Worm (Caenorhabditis elegans) whole organism, young adult: ENCODE results near the gene F10D2.16.

Experiments used
- B0261.1 ChIP-seq: sonication (generic microtip); optimal IDR thresholded peaks from 2 replicates; lab custom pipeline; 2016; ENCODE audit warnings: mild to moderate bottlenecking, missing genetic modification characterization, moderate library complexity, missing compliant biosample characterization
- B0336.3 ChIP-seq: fragments of 200-800 bp; sonication (Bioruptor generic); IDR thresholded peaks from 2 replicates; pipeline ENCODE4 v1.3.6; 2022; ENCODE audit warnings: missing genetic modification characterization, missing compliant biosample characterization
- C17E4.6 ChIP-seq: fragments of 200-800 bp; sonication (Bioruptor generic); IDR thresholded peaks from 2 replicates; pipeline ENCODE4 v1.3.6; 2022; ENCODE audit warnings: missing genetic modification reagents, missing genetic modification characterization, missing compliant biosample characterization
- F22D6.2 ChIP-seq: sonication (generic microtip); optimal IDR thresholded peaks from 2 replicates; lab custom pipeline; 2016; ENCODE audit warnings: mild to moderate bottlenecking, missing genetic modification characterization, missing compliant biosample characterization
- F23B12.7 ChIP-seq: sonication (generic microtip); optimal IDR thresholded peaks from 2 replicates; lab custom pipeline; 2017; ENCODE audit warnings: missing genetic modification characterization, mild to moderate bottlenecking, missing compliant biosample characterization, antibody characterized with exemption, moderate library complexity; ENCODE audit not compliant: insufficient read depth
- F52B5.7 ChIP-seq: sonication (generic microtip); optimal IDR thresholded peaks from 2 replicates; lab custom pipeline; 2016; ENCODE audit warnings: mild to moderate bottlenecking, missing genetic modification characterization, missing compliant biosample characterization
- F55B11.4 ChIP-seq: sonication (generic microtip); optimal IDR thresholded peaks from 2 replicates; lab custom pipeline; 2016; ENCODE audit warnings: missing compliant biosample characterization, missing genetic modification characterization, borderline replicate concordance; ENCODE audit not compliant: insufficient read depth
- F57C9.4 ChIP-seq: sonication (generic microtip); optimal IDR thresholded peaks from 2 replicates; lab custom pipeline; 2017; ENCODE audit warnings: mild to moderate bottlenecking, missing genetic modification characterization, missing compliant biosample characterization
- K11D2.4 ChIP-seq: fragments of 200-800 bp; sonication (Bioruptor generic); IDR thresholded peaks from 2 replicates; pipeline ENCODE4 v1.3.6; 2022; ENCODE audit warnings: missing genetic modification reagents, missing genetic modification characterization, missing compliant biosample characterization
- Y79H2A.3 ChIP-seq: fragments of 200-800 bp; sonication (Bioruptor generic); conservative IDR thresholded peaks from 2 replicates; pipeline ENCODE4 v1.3.6; 2022; ENCODE audit warnings: missing genetic modification reagents, missing genetic modification characterization, missing compliant biosample characterization
- ZK185.1 ChIP-seq: sonication (generic microtip); optimal IDR thresholded peaks from 2 replicates; lab custom pipeline; 2016; ENCODE audit warnings: mild to moderate bottlenecking, missing genetic modification characterization, missing compliant biosample characterization; ENCODE audit not compliant: poor library complexity, severe bottlenecking
- ama-1 ChIP-seq, 3 experiments: fragments of 150-350 bp in 1 of 3; sonication (generic microtip) in 2 of 3; optimal IDR thresholded peaks; 2 replicates each; lab custom pipeline; 2014 to 2018; ENCODE audit warnings: missing biosample characterization in 2 of 3, missing genetic modification characterization in 2 of 3, missing genetic modification reagents in 2 of 3
- aptf-2 ChIP-seq: fragments of 200-800 bp; sonication (Bioruptor generic); conservative IDR thresholded peaks from 2 replicates; pipeline ENCODE4 v1.3.6; 2022; ENCODE audit warnings: missing genetic modification reagents, missing genetic modification characterization, missing compliant biosample characterization
- aptf-3 ChIP-seq: fragments of 200-800 bp; sonication (Bioruptor generic); IDR thresholded peaks from 2 replicates; pipeline ENCODE4 v1.3.6; 2022; ENCODE audit warnings: missing genetic modification characterization, missing compliant biosample characterization
- attf-6 ChIP-seq: fragments of 200-800 bp; sonication (Bioruptor generic); IDR thresholded peaks from 2 replicates; pipeline ENCODE4 v1.3.6; 2022; ENCODE audit warnings: missing genetic modification reagents, missing genetic modification characterization, missing compliant biosample characterization
- bed-1 ChIP-seq: fragments of 200-800 bp; sonication (Bioruptor generic); IDR thresholded peaks from 2 replicates; pipeline ENCODE4 v1.3.6; 2022; ENCODE audit warnings: missing genetic modification reagents, missing genetic modification characterization, missing compliant biosample characterization
- cebp-1 ChIP-seq, 2 experiments: fragments of 200-800 bp in 1 of 2; sonication (Bioruptor generic) in 1 of 2; sonication (generic microtip) in 1 of 2; IDR thresholded peaks in 1 of 2; optimal IDR thresholded peaks in 1 of 2; 2 replicates each; pipeline versions ENCODE4 v1.3.6 to Lab custom; 2017 to 2022; ENCODE audit warnings: missing compliant biosample characterization in 2 of 2, missing genetic modification characterization in 2 of 2, mild to moderate bottlenecking in 1 of 2, missing genetic modification reagents in 1 of 2, moderate library complexity in 1 of 2
- cebp-2 ChIP-seq: fragments of 200-800 bp; sonication (Bioruptor generic); IDR thresholded peaks from 2 replicates; pipeline ENCODE4 v1.3.6; 2022; ENCODE audit warnings: missing genetic modification characterization, missing compliant biosample characterization
- ceh-100 ChIP-seq: fragments of 200-800 bp; sonication (Bioruptor generic); IDR thresholded peaks from 2 replicates; pipeline ENCODE4 v1.3.6; 2022; ENCODE audit warnings: missing genetic modification reagents, missing genetic modification characterization, missing compliant biosample characterization
- chd-7 ChIP-seq: sonication (generic microtip); optimal IDR thresholded peaks from 2 replicates; lab custom pipeline; 2016; ENCODE audit warnings: mild to moderate bottlenecking, missing genetic modification characterization, moderate library complexity, missing compliant biosample characterization
- dox-1 ChIP-seq: fragments of 200-800 bp; sonication (Bioruptor generic); IDR thresholded peaks from 2 replicates; pipeline ENCODE4 v1.3.6; 2022; ENCODE audit warnings: missing genetic modification reagents, missing genetic modification characterization, missing compliant biosample characterization
- egl-18 ChIP-seq: fragments of 200-800 bp; sonication (Bioruptor generic); IDR thresholded peaks from 2 replicates; pipeline ENCODE4 v1.3.6; 2022; ENCODE audit warnings: missing genetic modification reagents, missing genetic modification characterization, missing compliant biosample characterization
- ekl-4 ChIP-seq: fragments of 200-800 bp; sonication (Bioruptor generic); IDR thresholded peaks from 2 replicates; pipeline ENCODE4 v1.3.6; 2022; ENCODE audit warnings: missing genetic modification reagents, missing genetic modification characterization, missing compliant biosample characterization
- fkh-3 ChIP-seq: sonication (generic microtip); optimal IDR thresholded peaks from 2 replicates; lab custom pipeline; 2016; ENCODE audit warnings: mild to moderate bottlenecking, missing genetic modification characterization, missing compliant biosample characterization
- him-1 ChIP-seq: sonication (generic microtip); optimal IDR thresholded peaks from 2 replicates; lab custom pipeline; 2016; ENCODE audit warnings: missing genotype, missing genetic modification reagents, missing genetic modification characterization, missing compliant biosample characterization
- hlh-12 ChIP-seq: sonication (generic microtip); optimal IDR thresholded peaks from 2 replicates; lab custom pipeline; 2016; ENCODE audit warnings: missing genetic modification characterization, missing compliant biosample characterization
- hlh-26 ChIP-seq: fragments of 200-800 bp; sonication (Bioruptor generic); conservative IDR thresholded peaks from 2 replicates; pipeline ENCODE4 v1.3.6; 2022; ENCODE audit warnings: missing genetic modification reagents, missing genetic modification characterization, missing compliant biosample characterization
- hmg-1.2 ChIP-seq: fragments of 200-800 bp; sonication (Bioruptor generic); IDR thresholded peaks from 2 replicates; pipeline ENCODE4 v1.3.6; 2022; ENCODE audit warnings: missing genetic modification reagents, missing genetic modification characterization, missing compliant biosample characterization
- let-607 ChIP-seq, 2 experiments: fragments of 200-800 bp in 1 of 2; sonication (Bioruptor generic) in 1 of 2; sonication (generic microtip) in 1 of 2; optimal IDR thresholded peaks; 2 replicates each; lab custom pipeline; 2016 to 2018; ENCODE audit warnings: mild to moderate bottlenecking in 2 of 2, missing compliant biosample characterization in 2 of 2, missing genetic modification characterization in 2 of 2, moderate library complexity in 2 of 2, missing genotype in 1 of 2
- lin-35 ChIP-seq, 3 experiments: fragments of 150-350 bp in 2 of 3; sonication (generic microtip) in 1 of 3; optimal IDR thresholded peaks; 2 replicates each; lab custom pipeline; 2014 to 2018; ENCODE audit warnings: missing biosample characterization in 3 of 3, missing genetic modification characterization in 3 of 3, missing genetic modification reagents in 3 of 3
- lin-54 ChIP-seq: fragments of 200-800 bp; sonication (Bioruptor generic); optimal IDR thresholded peaks from 2 replicates; lab custom pipeline; 2018; ENCODE audit warnings: mild to moderate bottlenecking, missing genetic modification characterization, missing compliant biosample characterization
- madf-8 ChIP-seq: fragments of 200-800 bp; sonication (Bioruptor generic); conservative IDR thresholded peaks from 2 replicates; pipeline ENCODE4 v1.3.6; 2022; ENCODE audit warnings: missing genetic modification reagents, missing genetic modification characterization, missing compliant biosample characterization
- mel-28 ChIP-seq: sonication (generic microtip); optimal IDR thresholded peaks from 2 replicates; lab custom pipeline; 2016; ENCODE audit warnings: borderline replicate concordance, mild to moderate bottlenecking, missing genetic modification characterization, missing compliant biosample characterization
- mxl-1 ChIP-seq: sonication (generic microtip); optimal IDR thresholded peaks from 2 replicates; lab custom pipeline; 2016; ENCODE audit warnings: missing genetic modification characterization, missing compliant biosample characterization
- nfya-2 ChIP-seq: fragments of 200-800 bp; sonication (Bioruptor generic); IDR thresholded peaks from 2 replicates; pipeline ENCODE4 v1.3.6; 2022; ENCODE audit warnings: missing genetic modification reagents, missing genetic modification characterization, missing compliant biosample characterization
- nhr-120 ChIP-seq: fragments of 200-800 bp; sonication (Bioruptor generic); IDR thresholded peaks from 2 replicates; pipeline ENCODE4 v1.3.6; 2022; ENCODE audit warnings: missing genetic modification characterization, missing compliant biosample characterization
- nhr-179 ChIP-seq: sonication (generic microtip); optimal IDR thresholded peaks from 2 replicates; lab custom pipeline; 2016; ENCODE audit warnings: mild to moderate bottlenecking, missing genetic modification characterization, missing compliant biosample characterization
- snpc-3.4 ChIP-seq: sonication (generic microtip); optimal IDR thresholded peaks from 2 replicates; lab custom pipeline; 2017; ENCODE audit warnings: missing genetic modification characterization, mild to moderate bottlenecking, missing compliant biosample characterization, antibody characterized with exemption, moderate library complexity, missing genotype, missing genetic modification reagents
- somi-1 ChIP-seq: fragments of 200-800 bp; sonication (Bioruptor generic); optimal IDR thresholded peaks from 2 replicates; lab custom pipeline; 2018; ENCODE audit warnings: mild to moderate bottlenecking, missing genetic modification characterization, missing compliant biosample characterization
- tbx-9 ChIP-seq: sonication (generic microtip); optimal IDR thresholded peaks from 2 replicates; lab custom pipeline; 2016; ENCODE audit warnings: borderline replicate concordance, missing genetic modification characterization, inconsistent platforms, missing compliant biosample characterization
- unc-130 ChIP-seq: sonication (generic microtip); optimal IDR thresholded peaks from 2 replicates; lab custom pipeline; 2016; ENCODE audit warnings: missing genetic modification reagents, missing genetic modification characterization, missing compliant biosample characterization
- unc-62 ChIP-seq: fragments of 150-350 bp; optimal IDR thresholded peaks from 2 replicates; lab custom pipeline; 2014; ENCODE audit warnings: missing biosample characterization, missing genetic modification reagents, missing genetic modification characterization
- zim-3 ChIP-seq: sonication (generic microtip); optimal IDR thresholded peaks from 2 replicates; lab custom pipeline; 2017; ENCODE audit warnings: mild to moderate bottlenecking, missing genetic modification characterization, moderate library complexity, missing compliant biosample characterization
- ztf-22 ChIP-seq: fragments of 200-800 bp; sonication (Bioruptor generic); optimal IDR thresholded peaks from 2 replicates; lab custom pipeline; 2018; ENCODE audit warnings: mild to moderate bottlenecking, missing genetic modification characterization, moderate library complexity, missing compliant biosample characterization

The F10D2.16 gene

ce11 chrV:7142661-7143060 lies 8.6 kb downstream of the F10D2.16 start (continued):
- TF ChIP-seq unc-62 (GFP tag; lab: Kevin White, UChicago): no peak
- peak; percentile 26 for TF ChIP-seq fkh-3 (tag; lab: Kevin White, UChicago)
- no peak for TF ChIP-seq ztf-22 (GFP tag; lab: Kevin White, UChicago)
- TF ChIP-seq F23B12.7 (tag; lab: Kevin White, UChicago): no peak
- TF ChIP-seq ceh-100: 0 out of 2 replicates have a peak, but pooled peaks have one; percentile 29
- TF ChIP-seq egl-18 (GFP tag; lab: Robert Waterston, UW): no peak
- no peak for TF ChIP-seq mel-28 (tag; lab: Kevin White, UChicago)
- 0 out of 2 replicates have a peak, but pooled peaks have one; percentile 27 for TF ChIP-seq cebp-2
- no peak for TF ChIP-seq bed-1 (GFP tag; lab: Robert Waterston, UW)
- peak; percentile 95 for TF ChIP-seq him-1 (tag; lab: Kevin White, UChicago)
- TF ChIP-seq snpc-3.4 (tag; lab: Kevin White, UChicago): peak; percentile 76
- no peak for TF ChIP-seq F57C9.4 (tag; lab: Kevin White, UChicago)
- 0 out of 2 replicates have a peak, but pooled peaks have one; percentile 47 for TF ChIP-seq C17E4.6 (GFP tag; lab: Robert Waterston, UW)
- TF ChIP-seq somi-1: no peak

- no peak for TF ChIP-seq hmg-1.2 (GFP tag; lab: Robert Waterston, UW)
- TF ChIP-seq ekl-4 (GFP tag; lab: Robert Waterston, UW): no peak
- TF ChIP-seq nhr-120 (GFP tag; lab: Robert Waterston, UW): no peak
- TF ChIP-seq ZK185.1 (tag; lab: Kevin White, UChicago): no peak
- no peak for TF ChIP-seq F52B5.7
- TF ChIP-seq hlh-26 (GFP tag; lab: Robert Waterston, UW): no peak
- TF ChIP-seq attf-6 (GFP tag; lab: Robert Waterston, UW): no peak
- TF ChIP-seq fkh-3 (tag; lab: Kevin White, UChicago): no peak
- TF ChIP-seq chd-7 (tag; lab: Kevin White, UChicago): no peak
- TF ChIP-seq lin-54 (GFP tag; lab: Kevin White, UChicago): no peak
- no peak for TF ChIP-seq him-1 (tag; lab: Kevin White, UChicago)
- no peak for TF ChIP-seq K11D2.4 (GFP tag; lab: Robert Waterston, UW)
- no peak for TF ChIP-seq aptf-3 (GFP tag; lab: Robert Waterston, UW)
- no peak for TF ChIP-seq hlh-12
- no peak for TF ChIP-seq F22D6.2 (tag; lab: Kevin White, UChicago)
- no peak for TF ChIP-seq madf-8 (GFP tag; lab: Robert Waterston, UW)
- TF ChIP-seq cebp-1 (GFP tag; IDR thresholded peaks at IDR 0.05; lab: Robert Waterston, UW): no peak
- no peak for TF ChIP-seq cebp-1 (tag; optimal IDR thresholded peaks at IDR 0.05; lab: Kevin White, UChicago)
- TF ChIP-seq mxl-1 (tag; lab: Kevin White, UChicago): no peak
- TF ChIP-seq F55B11.4: no peak
- no peak for TF ChIP-seq B0336.3 (GFP tag; lab: Robert Waterston, UW)
These were observed 11.3 kb downstream of the F10D2.16 start, which contains the start of gene ugt-37 for ce11 chrV:7145250-7145850. Gene ugt-37 (minus strand): TSS chrV:7145318.

ce11 chrV:7147370-7147769 lies 13.3 kb downstream of the F10D2.16 start, which contains the start of gene ugt-38:
Gene ugt-38 (minus strand): TSS chrV:7147470.
- TF ChIP-seq B0336.3 (GFP tag; lab: Robert Waterston, UW): no peak
- TF ChIP-seq ama-1 (optimal IDR thresholded peaks at IDR 0.05; lab: Kevin White, UChicago): no peak
- no peak for TF ChIP-seq ama-1 (GFP tag; optimal IDR thresholded peaks at IDR 0.05; lab: Kevin White, UChicago)
- no peak for TF ChIP-seq aptf-2 (GFP tag; lab: Robert Waterston, UW)
- no peak for TF ChIP-seq nfya-2 (GFP tag; lab: Robert Waterston, UW)
- no peak for TF ChIP-seq cebp-1 (GFP tag; IDR thresholded peaks at IDR 0.05; lab: Robert Waterston, UW)
- TF ChIP-seq cebp-1 (tag; optimal IDR thresholded peaks at IDR 0.05; lab: Kevin White, UChicago): no peak
- no peak for TF ChIP-seq mxl-1 (tag; lab: Kevin White, UChicago)
- TF ChIP-seq F55B11.4: no peak
- TF ChIP-seq Y79H2A.3 (GFP tag; lab: Robert Waterston, UW): no peak
- TF ChIP-seq B0261.1 (tag; lab: Kevin White, UChicago): no peak
- no peak for TF ChIP-seq lin-35 (GFP tag; optimal IDR thresholded peaks at IDR 0.05; lab: Kevin White, UChicago)
- TF ChIP-seq tbx-9 (tag; lab: Kevin White, UChicago): no peak
- no peak for TF ChIP-seq unc-130 (GFP tag; lab: Kevin White, UChicago)
- no peak for TF ChIP-seq nhr-179 (tag; lab: Kevin White, UChicago)
- no peak for TF ChIP-seq let-607 (tag; optimal IDR thresholded peaks at IDR 0.05; lab: Kevin White, UChicago)
- TF ChIP-seq dox-1 (GFP tag; lab: Robert Waterston, UW): no peak
- no peak for TF ChIP-seq zim-3 (tag; lab: Kevin White, UChicago)
- TF ChIP-seq, all 124 proteins: peak for 0
